Fruit fly (Drosophila melanogaster) whole organism: Measurements from ENCODE around the gene CG13077.

ENCODE experiments used
- CG8478 ChIP-seq: fragments of >200 bp; optimal IDR thresholded peaks from 2 replicates; lab custom pipeline; 2018; ENCODE audit warnings: inconsistent platforms
- Dll ChIP-seq: fragments of >200 bp; optimal IDR thresholded peaks from 2 replicates; lab custom pipeline; 2017
- pan ChIP-seq: fragments of >200 bp; optimal IDR thresholded peaks from 2 replicates; lab custom pipeline; 2017
- psq ChIP-seq: fragments of >200 bp; optimal IDR thresholded peaks from 2 replicates; lab custom pipeline; 2017
- usp ChIP-seq: fragments of >200 bp; optimal IDR thresholded peaks from 2 replicates; lab custom pipeline; 2017; ENCODE audit warnings: missing biosample characterization, missing genetic modification characterization, mixed read lengths

dm6 chr2L:19518636-19519086, 47.0 kb upstream of the CG13077 start, which contains the start of gene CG10132:
- TF ChIP-seq Dll (no peak), psq (lab: Kevin White, UChicago) (no peak), usp (no peak), pan (lab: Kevin White, UChicago) (no peak), CG8478 (lab: Kevin White, UChicago) (no peak)
